Worm (Caenorhabditis elegans): Measurements from ENCODE around the gene T21E8.7.

DNA sequence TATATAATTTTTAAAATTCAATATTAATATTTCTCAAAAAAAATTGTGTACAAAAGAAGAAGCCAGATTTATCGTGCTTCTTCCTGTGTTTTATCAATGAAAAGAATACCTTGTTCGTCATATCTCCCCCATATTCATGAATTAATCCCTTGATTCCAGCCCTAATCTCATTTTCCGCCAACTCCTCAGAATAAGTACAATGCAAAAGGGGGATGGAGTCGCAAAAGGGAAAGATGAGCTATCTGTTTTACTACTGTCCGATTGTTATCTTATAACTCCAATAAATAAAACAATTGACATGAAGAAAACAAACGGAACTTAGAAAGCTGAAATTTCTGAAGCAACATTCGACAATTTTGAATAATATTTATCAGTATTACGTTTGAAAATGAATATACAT lies 45.7 kb upstream of the T21E8.7 start:
- TF ChIP-seq nhr-28 (tag; optimal IDR thresholded peaks at IDR 0.05) = no peak
- TF ChIP-seq T20F7.1 (GFP tag; optimal IDR thresholded peaks at IDR 0.05) = no peak
- no peak for TF ChIP-seq set-16 (GFP tag; IDR thresholded peaks at IDR 0.05)
- no peak for TF ChIP-seq ceh-44 (GFP tag; IDR thresholded peaks at IDR 0.05)
- no peak for TF ChIP-seq ZK546.5 (tag; optimal IDR thresholded peaks at IDR 0.05)

Measured in whole organism, L4 larva.